Worm (Caenorhabditis elegans) whole organism, L4/young adult: ENCODE results near the gene srsx-29.

Experiments
- dao-5 ChIP-seq: sonication (generic microtip); optimal IDR thresholded peaks from 2 replicates; lab custom pipeline; 2016; ENCODE audit warnings: missing genotype, missing genetic modification characterization, moderate library complexity, missing compliant biosample characterization
- him-1 ChIP-seq: sonication (generic microtip); optimal IDR thresholded peaks from 2 replicates; lab custom pipeline; 2016; ENCODE audit warnings: missing genotype, missing genetic modification reagents, missing genetic modification characterization, missing compliant biosample characterization

- no peak for TF ChIP-seq him-1
- TF ChIP-seq dao-5 (tag; lab: Kevin White, UChicago), result no peak
These were observed 35.3 kb downstream of the srsx-29 start, which contains the start of gene ZK856.5 for ce11 chrV:10190081-10190556.
